Fruit fly (Drosophila melanogaster): ENCODE results near the gene CG42577.

CG42577 gene

dm6 chrX:20240518-20241186 lies 18.4 kb upstream of the CG42577 start:
- no peak for TF ChIP-seq eg (GFP tag; IDR thresholded peaks at IDR 0.05)
- TF ChIP-seq CG6163 (GFP tag; IDR thresholded peaks at IDR 0.05) = no peak
- no peak for TF ChIP-seq CG7368 (GFP tag; optimal IDR thresholded peaks at IDR 0.05)
- TF ChIP-seq CG10669 (GFP tag; optimal IDR thresholded peaks at IDR 0.05) = no peak
- no peak for TF ChIP-seq pdm3 (GFP tag; optimal IDR thresholded peaks at IDR 0.05)
- no peak for TF ChIP-seq CG4318 (GFP tag; optimal IDR thresholded peaks at IDR 0.05)
- TF ChIP-seq CG10631 (GFP tag; optimal IDR thresholded peaks at IDR 0.05) = no peak
- no peak for TF ChIP-seq CG8119 (GFP tag; IDR thresholded peaks at IDR 0.05)
- peak; percentile 84 for TF ChIP-seq Blimp-1 (GFP tag; optimal IDR thresholded peaks at IDR 0.05)
- TF ChIP-seq Eip78C (GFP tag) = peak; percentile 43
- no peak for TF ChIP-seq lz (GFP tag; optimal IDR thresholded peaks at IDR 0.05)
- TF ChIP-seq CG9139 (GFP tag; optimal IDR thresholded peaks at IDR 0.05) = no peak

DNA sequence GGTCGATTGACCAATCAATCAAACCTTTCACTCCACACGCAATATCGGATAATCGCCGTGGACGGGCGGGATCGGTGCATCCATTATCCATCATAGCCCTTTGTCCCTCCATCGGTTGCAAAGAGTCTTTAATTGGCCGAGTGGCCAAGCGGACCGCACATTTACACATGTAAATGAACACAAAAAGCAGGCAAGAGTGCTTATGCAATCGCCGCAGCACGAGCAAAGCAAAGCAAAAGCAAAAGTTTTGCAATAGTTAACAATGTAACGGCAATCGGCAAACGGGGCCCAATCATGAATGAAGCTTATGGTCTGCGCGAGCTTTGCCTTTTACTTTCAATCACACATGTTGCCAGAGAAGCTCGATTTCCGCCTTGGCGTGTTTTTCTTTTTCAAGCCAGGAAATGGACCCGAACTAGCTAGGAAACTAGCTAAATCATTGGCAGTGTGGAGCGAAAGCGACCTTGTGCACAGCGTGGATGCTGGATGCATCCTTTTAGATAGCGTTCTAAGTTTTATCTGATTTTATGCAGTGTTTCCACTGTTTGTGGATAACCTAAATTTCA lies 15.7 kb upstream of the CG42577 start:
- TF ChIP-seq Met (GFP tag; optimal IDR thresholded peaks at IDR 0.05) (no peak), Sox14 (GFP tag; optimal IDR thresholded peaks at IDR 0.05) (no peak), CG8119 (GFP tag; IDR thresholded peaks at IDR 0.05) (no peak), net (GFP tag; optimal IDR thresholded peaks at IDR 0.05) (no peak), cyc (GFP tag; optimal IDR thresholded peaks at IDR 0.05) (no peak), CG9139 (GFP tag; optimal IDR thresholded peaks at IDR 0.05) (no peak), fd59A (GFP tag; optimal IDR thresholded peaks at IDR 0.05) (no peak), Blimp-1 (GFP tag; optimal IDR thresholded peaks at IDR 0.05) (peak; percentile 87), vri (GFP tag; optimal IDR thresholded peaks at IDR 0.05) (no peak), CG3919 (GFP tag; optimal IDR thresholded peaks at IDR 0.05) (no peak), Hr4 (GFP tag; optimal IDR thresholded peaks at IDR 0.05) (no peak), dsx (GFP tag; optimal IDR thresholded peaks at IDR 0.05; ENCODE audit: poor library complexity, severe bottlenecking) (peak; percentile 54), CG16779 (tag; optimal IDR thresholded peaks at IDR 0.05) (no peak), ss (GFP tag; optimal IDR thresholded peaks at IDR 0.05) (peak in 1 of 2 experiments; percentile 22)

DNA sequence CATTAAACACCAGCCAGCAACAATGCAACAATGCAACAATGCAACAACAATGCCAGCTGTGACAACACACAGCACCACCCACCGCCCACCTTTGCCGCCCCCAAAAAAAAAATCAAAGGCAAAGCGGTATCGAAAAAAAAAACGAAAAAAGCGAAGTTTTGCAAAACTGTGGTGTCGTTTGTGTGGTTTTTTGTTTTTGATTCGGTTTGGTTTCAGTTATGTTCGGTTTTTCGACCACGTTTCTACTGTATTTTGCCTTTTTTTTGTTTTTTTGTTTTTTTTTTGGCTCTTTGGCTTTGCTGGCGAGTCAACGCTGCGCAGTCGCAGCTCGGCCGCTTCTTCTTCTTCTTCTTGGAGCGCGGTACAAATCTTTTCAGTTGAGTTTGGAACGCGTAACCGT lies 14.8 kb upstream of the CG42577 start, which contains the start of gene Peritrophin-A:
Peritrophin-A (plus strand) TSS at position 370 of the 400 bp plus-strand sequence.
- peak; percentile 86 for TF ChIP-seq eg (GFP tag; IDR thresholded peaks at IDR 0.05)
- peak; percentile 27 for TF ChIP-seq dsx (GFP tag; optimal IDR thresholded peaks at IDR 0.05; ENCODE audit: poor library complexity, severe bottlenecking)
- no peak for TF ChIP-seq CG3032 (tag; optimal IDR thresholded peaks at IDR 0.05)
- TF ChIP-seq CG34406 (GFP tag; optimal IDR thresholded peaks at IDR 0.05) = peak; percentile 28
- TF ChIP-seq Sox15 (GFP tag; optimal IDR thresholded peaks at IDR 0.05) = no peak
- peak; percentile 3 for TF ChIP-seq CG16779 (tag; optimal IDR thresholded peaks at IDR 0.05)
- 0 out of 2 replicates have a peak, but pooled peaks have one; percentile 14 for TF ChIP-seq Gug (GFP tag; IDR thresholded peaks at IDR 0.05)
- TF ChIP-seq svp (GFP tag) = no peak
- peak; percentile 17 for TF ChIP-seq achi (GFP tag; optimal IDR thresholded peaks at IDR 0.05)
- peak; percentile 39 for TF ChIP-seq Sox102F (GFP tag; optimal IDR thresholded peaks at IDR 0.05)
- TF ChIP-seq CG6792 (GFP tag; optimal IDR thresholded peaks at IDR 0.05) = peak; percentile 15
- no peak for TF ChIP-seq Blimp-1 (GFP tag; optimal IDR thresholded peaks at IDR 0.05)
- TF ChIP-seq CG15336 (GFP tag; IDR thresholded peaks at IDR 0.05) = peak; percentile 79
- peak; percentile 11 for TF ChIP-seq CG8319 (GFP tag; optimal IDR thresholded peaks at IDR 0.05)
- no peak for TF ChIP-seq CG10669 (GFP tag; optimal IDR thresholded peaks at IDR 0.05)
- TF ChIP-seq net (GFP tag; optimal IDR thresholded peaks at IDR 0.05) = peak; percentile 41
- TF ChIP-seq CG9139 (GFP tag; optimal IDR thresholded peaks at IDR 0.05) = no peak
- TF ChIP-seq Eip78C (GFP tag) = peak; percentile 50
- peak; percentile 16 for TF ChIP-seq lz (GFP tag; optimal IDR thresholded peaks at IDR 0.05)
- TF ChIP-seq CG8632 (GFP tag; optimal IDR thresholded peaks at IDR 0.05) = peak; percentile 14
- TF ChIP-seq cyc (GFP tag; optimal IDR thresholded peaks at IDR 0.05) = no peak
- no peak for TF ChIP-seq CG10631 (GFP tag; optimal IDR thresholded peaks at IDR 0.05)
- TF ChIP-seq CG11762 (GFP tag; optimal IDR thresholded peaks at IDR 0.05; ENCODE audit: insufficient read depth) = no peak
- TF ChIP-seq Met (GFP tag; optimal IDR thresholded peaks at IDR 0.05) = peak; percentile 35
- TF ChIP-seq CG6854 (GFP tag; optimal IDR thresholded peaks at IDR 0.05) = peak; percentile 67
- TF ChIP-seq topi (GFP tag; optimal IDR thresholded peaks at IDR 0.05) = peak; percentile 38
- TF ChIP-seq CG3919 (GFP tag; optimal IDR thresholded peaks at IDR 0.05) = peak; percentile 22
- TF ChIP-seq OdsH (GFP tag; optimal IDR thresholded peaks at IDR 0.05) = no peak
- no peak for TF ChIP-seq dac (GFP tag; optimal IDR thresholded peaks at IDR 0.05)
- peak; percentile 9; the same call in 1 of the 2 replicates for TF ChIP-seq CG11294 (GFP tag; IDR thresholded peaks at IDR 0.05)
- no peak for TF ChIP-seq CG31627 (GFP tag; optimal IDR thresholded peaks at IDR 0.05)
- TF ChIP-seq vri (GFP tag; optimal IDR thresholded peaks at IDR 0.05) = no peak
- peak; percentile 10 for TF ChIP-seq Eip75B (GFP tag; optimal IDR thresholded peaks at IDR 0.05)
- TF ChIP-seq esn (GFP tag; optimal IDR thresholded peaks at IDR 0.05) = no peak
- no peak for TF ChIP-seq Eip93F (GFP tag; optimal IDR thresholded peaks at IDR 0.05)
- TF ChIP-seq CG6163 (GFP tag; IDR thresholded peaks at IDR 0.05) = peak; percentile 53; the same call in 2 of the 3 replicates
- no peak for TF ChIP-seq fd59A (GFP tag; optimal IDR thresholded peaks at IDR 0.05)
